Worm (Caenorhabditis elegans) whole organism, mixed stage, embryonic: ENCODE data around the gene Y49F6B.8.

Experiments
- blmp-1 ChIP-seq: fragments of 150-350 bp; optimal IDR thresholded peaks from 2 replicates; lab custom pipeline; 2014; ENCODE audit warnings: missing biosample characterization, missing genetic modification characterization
- ces-1 ChIP-seq: fragments of 150-350 bp; optimal IDR thresholded peaks from 2 replicates; lab custom pipeline; 2014; ENCODE audit warnings: missing biosample characterization, missing genetic modification reagents, missing genetic modification characterization
- ham-2 ChIP-seq: fragments of 200-800 bp; sonication (Bioruptor generic); optimal IDR thresholded peaks from 2 replicates; lab custom pipeline; 2018; ENCODE audit warnings: mild to moderate bottlenecking, missing genetic modification characterization, missing compliant biosample characterization
- lsy-2 ChIP-seq: fragments of 150-350 bp; optimal IDR thresholded peaks from 2 replicates; lab custom pipeline; 2014; ENCODE audit warnings: missing biosample characterization, missing genetic modification characterization
- mab-5 ChIP-seq: fragments of 150-350 bp; optimal IDR thresholded peaks from 2 replicates; lab custom pipeline; 2014; ENCODE audit warnings: missing biosample characterization, missing genetic modification characterization
- nhr-12 ChIP-seq: fragments of 150-350 bp; optimal IDR thresholded peaks from 2 replicates; lab custom pipeline; 2014; ENCODE audit warnings: missing biosample characterization, missing genetic modification characterization
- nhr-237 ChIP-seq: fragments of 150-350 bp; optimal IDR thresholded peaks from 2 replicates; lab custom pipeline; 2014; ENCODE audit warnings: missing biosample characterization, missing genetic modification characterization
- nhr-28 ChIP-seq: fragments of 150-350 bp; optimal IDR thresholded peaks from 2 replicates; lab custom pipeline; 2014; ENCODE audit warnings: missing biosample characterization, missing genetic modification characterization
- nhr-76 ChIP-seq: sonication (generic microtip); optimal IDR thresholded peaks from 2 replicates; lab custom pipeline; 2017; ENCODE audit warnings: missing biosample characterization, missing genetic modification characterization
- pha-4 ChIP-seq: fragments of 150-350 bp; optimal IDR thresholded peaks from 2 replicates; lab custom pipeline; 2018; ENCODE audit warnings: missing biosample characterization, missing genetic modification reagents, missing genetic modification characterization
- unc-62 ChIP-seq: fragments of 150-350 bp; optimal IDR thresholded peaks from 2 replicates; lab custom pipeline; 2014; ENCODE audit warnings: missing biosample characterization, missing genetic modification reagents, missing genetic modification characterization

- TF ChIP-seq ces-1 (GFP tag; lab: Kevin White, UChicago) (no peak), unc-62 (GFP tag; lab: Kevin White, UChicago) (no peak), ham-2 (no peak), pha-4 (no peak), nhr-12 (tag; lab: Kevin White, UChicago) (no peak), nhr-237 (no peak), blmp-1 (tag; lab: Kevin White, UChicago) (no peak), nhr-76 (tag; lab: Kevin White, UChicago) (no peak), nhr-28 (no peak), mab-5 (tag; lab: Kevin White, UChicago) (no peak), lsy-2 (tag; lab: Kevin White, UChicago) (no peak)
Measured at ce11 chrII:3528256-3528655, 46.8 kb upstream of the Y49F6B.8 start, which contains the start of gene ncs-6.
